Worm (Caenorhabditis elegans): ENCODE data around the gene R160.2.
A peak's percentile ranks its signal among the peaks of the same experiment; 100 is the strongest.

R160.2 gene

DNA sequence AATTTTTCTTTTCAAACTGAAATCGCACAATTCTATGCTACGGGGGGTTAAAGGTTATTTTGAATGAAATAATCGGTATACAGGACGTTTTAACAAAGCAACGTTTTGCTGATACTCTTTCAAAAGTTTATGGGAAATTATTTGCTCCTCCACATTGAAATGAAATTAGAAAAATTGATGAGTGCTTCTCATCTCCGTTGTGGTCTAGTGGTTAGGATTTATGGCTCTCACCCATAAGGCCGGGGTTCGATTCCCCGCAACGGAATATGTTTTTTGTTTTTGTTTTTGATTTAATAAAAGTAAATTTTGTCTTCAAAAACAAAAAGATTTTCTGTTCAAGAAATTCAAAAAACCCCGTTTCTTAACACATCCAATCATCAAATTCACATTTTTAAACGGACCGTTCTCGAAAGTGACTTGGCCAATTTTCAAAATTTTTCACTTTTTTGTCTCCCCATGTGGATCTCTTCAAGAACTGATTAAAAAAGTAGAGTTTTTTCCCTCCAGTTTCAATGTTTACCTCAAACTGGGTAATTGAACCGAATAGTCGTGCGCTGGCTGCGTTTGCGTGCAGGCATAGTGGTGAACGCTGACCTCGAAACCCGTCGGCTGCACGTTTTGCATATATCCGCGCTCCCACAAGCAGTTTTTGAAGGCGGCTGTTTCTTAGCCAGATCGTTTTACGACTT, 33.0 kb upstream of the R160.2 start (continued):
- TF ChIP-seq mel-28 (tag; optimal IDR thresholded peaks at IDR 0.05; ENCODE audit: borderline replicate concordance): no peak
- TF ChIP-seq Y67H2A.10 (GFP tag; conservative IDR thresholded peaks at IDR 0.05): no peak
- TF ChIP-seq F33H1.4 (GFP tag; IDR thresholded peaks at IDR 0.05): no peak
- 0 out of 2 replicates have a peak, but pooled peaks have one; percentile 42 for TF ChIP-seq nhr-120 (GFP tag; IDR thresholded peaks at IDR 0.05)
- no peak for TF ChIP-seq F10E7.11 (tag; optimal IDR thresholded peaks at IDR 0.05)
- TF ChIP-seq sea-2 (GFP tag; IDR thresholded peaks at IDR 0.05): no peak
- TF ChIP-seq hsf-1 (GFP tag; IDR thresholded peaks at IDR 0.05): no peak
- no peak for TF ChIP-seq mxl-1 (tag; optimal IDR thresholded peaks at IDR 0.05)
- TF ChIP-seq nfya-1 (tag; optimal IDR thresholded peaks at IDR 0.05; ENCODE audit: borderline replicate concordance, insufficient read depth): no peak
- no peak for TF ChIP-seq ztf-28 (GFP tag; IDR thresholded peaks at IDR 0.05)
- TF ChIP-seq repo-1 (tag; optimal IDR thresholded peaks at IDR 0.05): no peak
- TF ChIP-seq ztf-26 (tag; optimal IDR thresholded peaks at IDR 0.05): no peak
- no peak for TF ChIP-seq lir-1 (GFP tag; conservative IDR thresholded peaks at IDR 0.05)
- no peak for TF ChIP-seq Y95B8A.8 (GFP tag; IDR thresholded peaks at IDR 0.05)
- TF ChIP-seq K11D2.4 (GFP tag; IDR thresholded peaks at IDR 0.05): no peak
- TF ChIP-seq rcor-1 (GFP tag; IDR thresholded peaks at IDR 0.05): 0 out of 2 replicates have a peak, but pooled peaks have one; percentile 7
- TF ChIP-seq lin-54 (GFP tag; optimal IDR thresholded peaks at IDR 0.05): no peak
- peak; percentile 74 for TF ChIP-seq B0261.1 (tag; optimal IDR thresholded peaks at IDR 0.05)
- 0 out of 2 replicates have a peak, but pooled peaks have one; percentile 63 for TF ChIP-seq Y56A3A.18 (GFP tag; IDR thresholded peaks at IDR 0.05)
- no peak for TF ChIP-seq chd-7 (tag; optimal IDR thresholded peaks at IDR 0.05)

- no peak for TF ChIP-seq ceh-40 (GFP tag; IDR thresholded peaks at IDR 0.05)
- no peak for TF ChIP-seq sea-2 (GFP tag; IDR thresholded peaks at IDR 0.05)
- TF ChIP-seq ztf-6 (GFP tag; IDR thresholded peaks at IDR 0.05): no peak
- no peak for TF ChIP-seq Y53F4B.3 (GFP tag; IDR thresholded peaks at IDR 0.05)
- TF ChIP-seq ccch-3 (GFP tag; optimal IDR thresholded peaks at IDR 0.05): no peak
- TF ChIP-seq let-526 (GFP tag; IDR thresholded peaks at IDR 0.05): no peak
- TF ChIP-seq hsf-1 (GFP tag; IDR thresholded peaks at IDR 0.05): no peak
- TF ChIP-seq Y56A3A.18 (GFP tag; IDR thresholded peaks at IDR 0.05): no peak
- no peak for TF ChIP-seq B0035.1 (tag; optimal IDR thresholded peaks at IDR 0.05)
- TF ChIP-seq snpc-1.3 (tag; optimal IDR thresholded peaks at IDR 0.05; ENCODE audit: insufficient read depth): no peak
- no peak for TF ChIP-seq ets-4 (GFP tag; optimal IDR thresholded peaks at IDR 0.05)
- no peak for TF ChIP-seq sdz-38 (tag; optimal IDR thresholded peaks at IDR 0.05)
- TF ChIP-seq madf-10 (tag; optimal IDR thresholded peaks at IDR 0.05): no peak
- TF ChIP-seq hlh-12 (tag; optimal IDR thresholded peaks at IDR 0.05): no peak
- no peak for TF ChIP-seq tbp1 (GFP tag; optimal IDR thresholded peaks at IDR 0.05)
- TF ChIP-seq atf-7 (tag; optimal IDR thresholded peaks at IDR 0.05): no peak
- TF ChIP-seq C17E4.6 (GFP tag; IDR thresholded peaks at IDR 0.05): no peak
- no peak for TF ChIP-seq mcd-1 (GFP tag; IDR thresholded peaks at IDR 0.05)
- TF ChIP-seq F57A8.1 (GFP tag; optimal IDR thresholded peaks at IDR 0.05): no peak
Measured at ce11 chrX:4408466-4408865, 31.8 kb upstream of the R160.2 start.

- TF ChIP-seq lir-1 (GFP tag; conservative IDR thresholded peaks at IDR 0.05): no peak
- no peak for TF ChIP-seq let-526 (GFP tag; IDR thresholded peaks at IDR 0.05)
- TF ChIP-seq mxl-1 (tag; optimal IDR thresholded peaks at IDR 0.05): no peak
- no peak for TF ChIP-seq chd-7 (tag; optimal IDR thresholded peaks at IDR 0.05)
- TF ChIP-seq hmg-20 (GFP tag; IDR thresholded peaks at IDR 0.05): no peak
- TF ChIP-seq nhr-90 (tag; optimal IDR thresholded peaks at IDR 0.05): no peak
- peak; percentile 55 for TF ChIP-seq ceh-27 (GFP tag; optimal IDR thresholded peaks at IDR 0.05)
- no peak for TF ChIP-seq Y67H2A.10 (GFP tag; conservative IDR thresholded peaks at IDR 0.05)
- TF ChIP-seq snpc-4 (GFP tag; optimal IDR thresholded peaks at IDR 0.05): no peak
- TF ChIP-seq snpc-4 (tag; optimal IDR thresholded peaks at IDR 0.05): no peak
- no peak for TF ChIP-seq ets-4 (GFP tag; optimal IDR thresholded peaks at IDR 0.05)
- TF ChIP-seq lin-35 (GFP tag; optimal IDR thresholded peaks at IDR 0.05): peak in 1 of 3 experiments; percentile 5
Measured at ce11 chrX:4404717-4405116, 28.0 kb upstream of the R160.2 start.

Measured in whole organism, young adult.